Fruit fly (Drosophila melanogaster) whole organism, wandering third instar larva: Measurements from ENCODE around the gene CG8353.

Source experiments
- CG9705 ChIP-seq: fragments of 200-800 bp; sonication (Bioruptor generic); optimal IDR thresholded peaks from 2 replicates; lab custom pipeline; 2018; ENCODE audit warnings: missing biosample characterization, mild to moderate bottlenecking, missing genetic modification characterization
- Dif ChIP-seq: fragments of 200-275, 200-300 bp; sonication (Bioruptor generic); optimal IDR thresholded peaks from 2 replicates; lab custom pipeline; 2018; ENCODE audit warnings: missing biosample characterization, missing genetic modification characterization; ENCODE audit not compliant: partially characterized antibody
- Hnf4 ChIP-seq: fragments of 200-800 bp; sonication (Bioruptor generic); optimal IDR thresholded peaks from 2 replicates; lab custom pipeline; 2016; ENCODE audit warnings: missing biosample characterization, mild to moderate bottlenecking, missing genetic modification characterization
- Sp1 ChIP-seq: fragments of 200-800 bp; sonication (Bioruptor generic); optimal IDR thresholded peaks from 3 replicates; lab custom pipeline; 2019; ENCODE audit warnings: missing biosample characterization, mild to moderate bottlenecking, missing genetic modification characterization, moderate library complexity
- h ChIP-seq: fragments of 200-800 bp; sonication (Bioruptor generic); optimal IDR thresholded peaks from 3 replicates; lab custom pipeline; 2016; ENCODE audit warnings: missing biosample characterization, mild to moderate bottlenecking, missing genetic modification characterization
- sv ChIP-seq: fragments of 200-800 bp; sonication (Bioruptor generic); optimal IDR thresholded peaks from 3 replicates; lab custom pipeline; 2016; ENCODE audit warnings: missing biosample characterization, missing genetic modification characterization

dm6 chr2L:8195722-8196323, 18.0 kb upstream of the CG8353 start:
- TF ChIP-seq sv (GFP tag; lab: Kevin White, UChicago): no peak
- no peak for TF ChIP-seq CG9705 (GFP tag; lab: Kevin White, UChicago)
- TF ChIP-seq Sp1 (GFP tag; lab: Kevin White, UChicago): no peak
- TF ChIP-seq Dif: no peak
- no peak for TF ChIP-seq h (GFP tag; lab: Kevin White, UChicago)
- TF ChIP-seq Hnf4 (GFP tag; lab: Kevin White, UChicago): no peak
